Worm (Caenorhabditis elegans) whole organism, mixed stage, embryonic: ENCODE results near the gene col-149.

Experiments used
- M03D4.4 ChIP-seq: sonication (generic microtip); optimal IDR thresholded peaks from 2 replicates; lab custom pipeline; 2017; ENCODE audit warnings: mild to moderate bottlenecking, missing genetic modification characterization, missing compliant biosample characterization
- bed-3 ChIP-seq: fragments of 200-800 bp; sonication (Bioruptor generic); optimal IDR thresholded peaks from 3 replicates; lab custom pipeline; 2018; ENCODE audit warnings: mild to moderate bottlenecking, missing genetic modification characterization, moderate library complexity, missing compliant biosample characterization
- blmp-1 ChIP-seq: fragments of 150-350 bp; optimal IDR thresholded peaks from 2 replicates; lab custom pipeline; 2014; ENCODE audit warnings: missing biosample characterization, missing genetic modification characterization
- ceh-39 ChIP-seq: fragments of 150-350 bp; optimal IDR thresholded peaks from 2 replicates; lab custom pipeline; 2014; ENCODE audit warnings: missing biosample characterization, missing genetic modification characterization
- ceh-43 ChIP-seq: fragments of 200-800 bp; sonication (Bioruptor generic); optimal IDR thresholded peaks from 2 replicates; lab custom pipeline; 2018; ENCODE audit warnings: mild to moderate bottlenecking, missing genetic modification characterization, moderate library complexity, missing compliant biosample characterization
- ces-1 ChIP-seq: fragments of 150-350 bp; optimal IDR thresholded peaks from 2 replicates; lab custom pipeline; 2014; ENCODE audit warnings: missing biosample characterization, missing genetic modification reagents, missing genetic modification characterization
- drap-1 ChIP-seq: fragments of 200-800 bp; sonication (Bioruptor generic); optimal IDR thresholded peaks from 3 replicates; lab custom pipeline; 2018; ENCODE audit warnings: mild to moderate bottlenecking, missing genetic modification characterization, missing compliant biosample characterization
- elt-3 ChIP-seq: fragments of 150-350 bp; optimal IDR thresholded peaks from 2 replicates; lab custom pipeline; 2014; ENCODE audit warnings: missing biosample characterization, missing genetic modification characterization
- flh-1 ChIP-seq: fragments of 200-800 bp; sonication (Bioruptor generic); optimal IDR thresholded peaks from 2 replicates; lab custom pipeline; 2018; ENCODE audit warnings: mild to moderate bottlenecking, missing genetic modification characterization, moderate library complexity, missing compliant biosample characterization
- ham-2 ChIP-seq: fragments of 200-800 bp; sonication (Bioruptor generic); optimal IDR thresholded peaks from 2 replicates; lab custom pipeline; 2018; ENCODE audit warnings: mild to moderate bottlenecking, missing genetic modification characterization, missing compliant biosample characterization
- lin-32 ChIP-seq: fragments of 200-800 bp; sonication (Bioruptor generic); optimal IDR thresholded peaks from 2 replicates; lab custom pipeline; 2018; ENCODE audit warnings: mild to moderate bottlenecking, missing genetic modification characterization, missing compliant biosample characterization
- lsy-2 ChIP-seq: fragments of 150-350 bp; optimal IDR thresholded peaks from 2 replicates; lab custom pipeline; 2014; ENCODE audit warnings: missing biosample characterization, missing genetic modification characterization
- mab-5 ChIP-seq: fragments of 150-350 bp; optimal IDR thresholded peaks from 2 replicates; lab custom pipeline; 2014; ENCODE audit warnings: missing biosample characterization, missing genetic modification characterization
- mep-1 ChIP-seq: fragments of 150-350 bp; optimal IDR thresholded peaks from 2 replicates; lab custom pipeline; 2017; ENCODE audit warnings: missing biosample characterization, missing genetic modification reagents, missing genetic modification characterization, inconsistent platforms
- mls-2 ChIP-seq: sonication (generic microtip); optimal IDR thresholded peaks from 2 replicates; lab custom pipeline; 2016; ENCODE audit warnings: mild to moderate bottlenecking, missing genetic modification characterization, moderate library complexity, missing compliant biosample characterization
- nhr-12 ChIP-seq: fragments of 150-350 bp; optimal IDR thresholded peaks from 2 replicates; lab custom pipeline; 2014; ENCODE audit warnings: missing biosample characterization, missing genetic modification characterization
- nhr-237 ChIP-seq: fragments of 150-350 bp; optimal IDR thresholded peaks from 2 replicates; lab custom pipeline; 2014; ENCODE audit warnings: missing biosample characterization, missing genetic modification characterization
- nhr-28 ChIP-seq: fragments of 150-350 bp; optimal IDR thresholded peaks from 2 replicates; lab custom pipeline; 2014; ENCODE audit warnings: missing biosample characterization, missing genetic modification characterization
- nhr-76 ChIP-seq: sonication (generic microtip); optimal IDR thresholded peaks from 2 replicates; lab custom pipeline; 2017; ENCODE audit warnings: missing biosample characterization, missing genetic modification characterization
- pha-4 ChIP-seq: fragments of 150-350 bp; optimal IDR thresholded peaks from 2 replicates; lab custom pipeline; 2018; ENCODE audit warnings: missing biosample characterization, missing genetic modification reagents, missing genetic modification characterization
- sem-2 ChIP-seq: fragments of 200-800 bp; sonication (Bioruptor generic); optimal IDR thresholded peaks from 2 replicates; lab custom pipeline; 2018; ENCODE audit warnings: mild to moderate bottlenecking, missing genetic modification characterization, missing compliant biosample characterization
- snpc-4 ChIP-seq: fragments of 150-350 bp; optimal IDR thresholded peaks from 2 replicates; lab custom pipeline; 2014; ENCODE audit warnings: missing biosample characterization, missing genetic modification characterization
- sptf-1 ChIP-seq: sonication (generic microtip); optimal IDR thresholded peaks from 2 replicates; lab custom pipeline; 2017; ENCODE audit warnings: mild to moderate bottlenecking, missing genetic modification characterization, moderate library complexity, missing compliant biosample characterization
- tbx-8 ChIP-seq: fragments of 200-800 bp; sonication (Bioruptor generic); optimal IDR thresholded peaks from 2 replicates; lab custom pipeline; 2018; ENCODE audit warnings: mild to moderate bottlenecking, missing genetic modification characterization, moderate library complexity, missing compliant biosample characterization
- unc-120 ChIP-seq: sonication (generic microtip); optimal IDR thresholded peaks from 2 replicates; lab custom pipeline; 2017; ENCODE audit warnings: missing genetic modification characterization, missing compliant biosample characterization; ENCODE audit not compliant: poor library complexity, severe bottlenecking
- unc-39 ChIP-seq: fragments of 150-350 bp; optimal IDR thresholded peaks from 2 replicates; lab custom pipeline; 2014; ENCODE audit warnings: missing biosample characterization, missing genetic modification characterization
- unc-62 ChIP-seq: fragments of 150-350 bp; optimal IDR thresholded peaks from 2 replicates; lab custom pipeline; 2014; ENCODE audit warnings: missing biosample characterization, missing genetic modification reagents, missing genetic modification characterization
- zip-8 ChIP-seq: fragments of 150-350 bp; optimal IDR thresholded peaks from 2 replicates; lab custom pipeline; 2014; ENCODE audit warnings: missing biosample characterization, missing genetic modification characterization
- ztf-11 ChIP-seq: fragments of 150-350 bp; optimal IDR thresholded peaks from 2 replicates; lab custom pipeline; 2014; ENCODE audit warnings: missing biosample characterization, missing genetic modification characterization

col-149 gene

DNA sequence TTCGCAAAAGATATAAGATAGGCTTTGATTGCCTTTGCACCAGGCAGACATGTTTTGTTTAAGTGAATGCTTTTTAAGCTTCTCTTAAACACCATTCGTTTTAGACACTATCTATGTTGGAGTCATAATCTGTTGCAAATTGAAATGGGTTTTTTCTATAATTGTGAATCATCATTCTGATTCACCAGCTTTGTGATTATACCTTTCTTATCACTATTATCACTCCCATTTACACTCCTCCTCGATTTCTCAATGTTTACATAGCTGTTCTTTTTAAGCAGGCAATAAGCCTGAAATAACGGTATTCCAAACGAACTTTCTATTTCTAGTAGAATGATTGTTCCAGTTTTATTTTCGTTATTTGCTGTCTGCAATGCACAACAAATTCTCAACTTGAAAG lies 4.4 kb upstream of the col-149 start, which contains the start of gene B0024.4:
Gene B0024.4, plus strand, starts transcription at position 301 of the 400 bp plus-strand sequence.
- TF ChIP-seq mls-2 (tag; lab: Kevin White, UChicago) (no peak), flh-1 (GFP tag; lab: Kevin White, UChicago) (no peak), ces-1 (GFP tag; lab: Kevin White, UChicago) (no peak), blmp-1 (no peak), unc-39 (tag; lab: Kevin White, UChicago) (no peak), M03D4.4 (tag; lab: Kevin White, UChicago) (no peak), lin-32 (GFP tag; lab: Kevin White, UChicago) (no peak), mab-5 (no peak)

DNA sequence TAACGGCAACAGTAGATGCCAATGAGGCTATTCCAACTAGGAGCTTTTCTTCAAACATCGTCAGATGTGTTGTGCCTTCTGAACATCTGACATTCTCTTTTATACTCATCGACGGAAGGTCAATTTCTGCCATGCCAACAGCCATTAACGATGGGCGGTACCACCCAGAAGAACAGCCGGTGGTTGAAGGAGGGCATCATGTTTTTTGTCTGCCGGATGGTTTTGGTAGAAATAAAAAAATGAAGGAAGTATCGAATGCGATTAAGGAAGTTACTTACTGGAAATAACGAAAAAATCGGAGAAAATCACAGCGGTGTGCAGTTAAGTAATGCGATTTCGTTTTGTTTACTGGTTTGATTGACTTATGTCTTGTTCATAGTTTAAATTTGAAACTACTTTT lies 1.9 kb upstream of the col-149 start, which contains the start of gene col-150:
Gene col-150, minus strand, starts transcription at position 101 of the 400 bp plus-strand sequence.
- TF ChIP-seq mep-1 (tag; lab: Kevin White, UChicago) (no peak), bed-3 (GFP tag; lab: Kevin White, UChicago) (no peak), sptf-1 (tag; lab: Kevin White, UChicago) (no peak), nhr-76 (tag; lab: Kevin White, UChicago) (no peak), ces-1 (GFP tag; lab: Kevin White, UChicago) (no peak), ham-2 (no peak), nhr-237 (tag; lab: Kevin White, UChicago) (no peak), sem-2 (GFP tag; lab: Kevin White, UChicago) (no peak), tbx-8 (GFP tag; lab: Kevin White, UChicago) (no peak), lsy-2 (tag; lab: Kevin White, UChicago) (no peak), elt-3 (tag; lab: Kevin White, UChicago) (no peak), unc-62 (GFP tag; lab: Kevin White, UChicago) (no peak)

- TF ChIP-seq ceh-43 (GFP tag; lab: Kevin White, UChicago) (no peak), zip-8 (tag; lab: Kevin White, UChicago) (no peak), ham-2 (no peak), drap-1 (GFP tag; lab: Kevin White, UChicago) (no peak), sem-2 (GFP tag; lab: Kevin White, UChicago) (no peak), bed-3 (GFP tag; lab: Kevin White, UChicago) (no peak), ceh-39 (tag; lab: Kevin White, UChicago) (no peak), nhr-76 (tag; lab: Kevin White, UChicago) (no peak), unc-62 (GFP tag; lab: Kevin White, UChicago) (no peak), nhr-237 (tag; lab: Kevin White, UChicago) (no peak), tbx-8 (GFP tag; lab: Kevin White, UChicago) (no peak)
These were observed 821 bp downstream of the col-149 start for ce11 chrV:10291848-10292247.

- TF ChIP-seq unc-62 (GFP tag; lab: Kevin White, UChicago) (no peak), ceh-39 (tag; lab: Kevin White, UChicago) (no peak), mab-5 (no peak), snpc-4 (no peak), ztf-11 (tag; lab: Kevin White, UChicago) (no peak), unc-39 (tag; lab: Kevin White, UChicago) (no peak), nhr-28 (tag; lab: Kevin White, UChicago) (no peak), unc-120 (tag; lab: Kevin White, UChicago) (no peak)
These were observed 2.9 kb downstream of the col-149 start, which contains the start of gene B0024.15 for ce11 chrV:10289743-10290142. TSS of gene B0024.15 (plus strand) at chrV:10290043.

DNA sequence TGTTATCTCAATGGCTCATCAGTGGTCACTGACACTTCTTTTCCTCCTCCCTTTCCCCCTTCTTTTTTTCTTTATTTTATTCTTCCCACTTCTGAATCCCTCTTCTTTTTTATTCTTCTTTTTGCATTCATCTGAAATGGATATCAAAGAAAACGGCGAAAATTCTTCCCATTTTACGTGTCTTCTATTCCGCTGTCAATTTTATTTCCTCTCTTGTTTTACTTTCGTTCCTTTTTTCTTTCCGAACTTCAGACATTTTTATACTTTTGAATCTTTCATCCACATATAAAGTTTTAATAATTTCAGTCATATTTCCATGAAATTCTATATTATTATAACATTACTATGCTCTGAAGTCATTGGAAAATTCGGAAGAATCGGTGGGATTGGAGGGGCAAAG lies 5.4 kb downstream of the col-149 start, which contains the start of gene B0024.3:
Gene B0024.3, plus strand, starts transcription at position 301 of the 400 bp plus-strand sequence.
- no peak for TF ChIP-seq bed-3 (GFP tag; lab: Kevin White, UChicago)
- TF ChIP-seq pha-4 (tag; lab: Kevin White, UChicago), result no peak
- no peak for TF ChIP-seq ceh-39 (tag; lab: Kevin White, UChicago)
- TF ChIP-seq drap-1 (GFP tag; lab: Kevin White, UChicago), result no peak
- no peak for TF ChIP-seq flh-1 (GFP tag; lab: Kevin White, UChicago)
- no peak for TF ChIP-seq ces-1 (GFP tag; lab: Kevin White, UChicago)
- no peak for TF ChIP-seq nhr-12 (tag; lab: Kevin White, UChicago)
- TF ChIP-seq snpc-4, result no peak
- TF ChIP-seq lin-32 (GFP tag; lab: Kevin White, UChicago), result no peak
- no peak for TF ChIP-seq mab-5
- no peak for TF ChIP-seq blmp-1
- no peak for TF ChIP-seq zip-8 (tag; lab: Kevin White, UChicago)
- no peak for TF ChIP-seq mls-2 (tag; lab: Kevin White, UChicago)
- no peak for TF ChIP-seq nhr-76 (tag; lab: Kevin White, UChicago)
- TF ChIP-seq elt-3 (tag; lab: Kevin White, UChicago), result no peak
- TF ChIP-seq nhr-28 (tag; lab: Kevin White, UChicago), result no peak
- TF ChIP-seq unc-62 (GFP tag; lab: Kevin White, UChicago), result no peak
- TF ChIP-seq ham-2, result no peak
